Worm (Caenorhabditis elegans): ENCODE measurements around the gene F35D11.3.

DNA sequence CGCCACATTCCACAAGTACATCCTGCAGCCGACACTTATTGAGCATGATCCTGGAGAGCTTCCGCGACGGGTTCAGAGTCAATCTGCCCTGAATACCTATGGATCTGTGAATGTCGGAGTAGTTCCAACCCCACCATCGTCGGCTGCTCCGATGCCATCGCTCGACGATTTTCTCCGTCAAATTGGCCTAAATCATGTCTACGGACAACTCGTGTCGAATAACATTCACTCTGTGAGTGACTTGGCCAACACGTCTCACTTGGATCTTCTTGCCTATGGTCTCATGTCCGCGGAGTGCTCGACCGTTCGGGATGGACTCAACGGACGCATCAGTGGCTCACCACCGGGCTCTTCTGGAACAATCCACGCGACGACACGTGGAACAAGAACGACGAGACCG, 18.1 kb upstream of the F35D11.3 start:
- no peak for TF ChIP-seq pes-1 (GFP tag; IDR thresholded peaks at IDR 0.05)
- TF ChIP-seq F13C5.2 (tag; optimal IDR thresholded peaks at IDR 0.05): no peak
- TF ChIP-seq ama-1 (optimal IDR thresholded peaks at IDR 0.05): no peak
- no peak for TF ChIP-seq ets-7 (tag; optimal IDR thresholded peaks at IDR 0.05)
- no peak for TF ChIP-seq hnd-1 (tag; optimal IDR thresholded peaks at IDR 0.05)
- TF ChIP-seq aly-1 (tag; optimal IDR thresholded peaks at IDR 0.05): no peak
